Fruit fly (Drosophila melanogaster) whole organism, embryonic: ENCODE data around the gene Gel.
A peak's percentile ranks its signal among the peaks of the same experiment; 100 is the strongest.

Source experiments
- Atf-2 ChIP-seq: fragments of 200-800 bp; sonication (Bioruptor generic); optimal IDR thresholded peaks from 2 replicates; lab custom pipeline; 2016; ENCODE audit warnings: missing biosample characterization, missing genetic modification characterization
- Atf6 ChIP-seq: fragments of 200-800 bp; sonication (Bioruptor generic); IDR thresholded peaks from 2 replicates; pipeline ENCODE4 v1.3.6; 2022; ENCODE audit warnings: missing biosample characterization, missing genetic modification characterization
- Bgb ChIP-seq: fragments of 200-800 bp; sonication (Bioruptor generic); IDR thresholded peaks from 2 replicates; pipeline ENCODE4 v1.3.6; 2022; ENCODE audit warnings: missing biosample characterization, missing genetic modification characterization; ENCODE audit not compliant: partially characterized antibody
- Blimp-1 ChIP-seq: fragments of 200-800 bp; sonication (Bioruptor generic); optimal IDR thresholded peaks from 3 replicates; lab custom pipeline; 2018; ENCODE audit warnings: missing biosample characterization, missing genetic modification characterization, mild to moderate bottlenecking, moderate library complexity, missing genetic modification reagents
- CG11723 ChIP-seq: fragments of 200-800 bp; sonication (Bioruptor generic); optimal IDR thresholded peaks from 2 replicates; lab custom pipeline; 2017; ENCODE audit warnings: missing biosample characterization, mild to moderate bottlenecking, missing genetic modification characterization
- CG15601 ChIP-seq: fragments of 200-800 bp; sonication (Bioruptor generic); optimal IDR thresholded peaks from 3 replicates; lab custom pipeline; 2019; ENCODE audit warnings: missing biosample characterization, mild to moderate bottlenecking, missing genetic modification characterization, moderate library complexity
- CG15696 ChIP-seq: fragments of 200-800 bp; sonication (Bioruptor generic); optimal IDR thresholded peaks from 2 replicates; lab custom pipeline; 2019; ENCODE audit warnings: missing biosample characterization, mild to moderate bottlenecking, missing genetic modification characterization, moderate library complexity
- CG17328 ChIP-seq: fragments of 200-800 bp; sonication (Bioruptor generic); IDR thresholded peaks from 2 replicates; pipeline ENCODE4 v1.3.6; 2022; ENCODE audit warnings: missing biosample characterization, missing genetic modification characterization
- CG18011 ChIP-seq: fragments of 200-800 bp; sonication (Bioruptor generic); optimal IDR thresholded peaks from 2 replicates; lab custom pipeline; 2017; ENCODE audit warnings: missing biosample characterization, missing genetic modification characterization, mild to moderate bottlenecking, moderate library complexity, missing genotype
- CG18599 ChIP-seq: fragments of 200-800 bp; sonication (Bioruptor generic); optimal IDR thresholded peaks from 3 replicates; lab custom pipeline; 2017; ENCODE audit warnings: missing biosample characterization, missing genetic modification characterization, mild to moderate bottlenecking, moderate library complexity, missing genetic modification reagents
- CG31365 ChIP-seq: fragments of 200-800 bp; sonication (Bioruptor generic); optimal IDR thresholded peaks from 2 replicates; lab custom pipeline; 2018; ENCODE audit warnings: missing biosample characterization, mild to moderate bottlenecking, missing genetic modification characterization
- CG34376 ChIP-seq: fragments of 200-800 bp; sonication (Bioruptor generic); optimal IDR thresholded peaks from 2 replicates; lab custom pipeline; 2018; ENCODE audit warnings: missing biosample characterization, mild to moderate bottlenecking, missing genetic modification characterization
- CG3995 ChIP-seq: fragments of 200-800 bp; sonication (Bioruptor generic); optimal IDR thresholded peaks from 3 replicates; lab custom pipeline; 2016; ENCODE audit warnings: missing biosample characterization, missing genetic modification characterization
- CG4617 ChIP-seq: fragments of 200-800 bp; sonication (Bioruptor generic); optimal IDR thresholded peaks from 3 replicates; lab custom pipeline; 2016; ENCODE audit warnings: missing biosample characterization, missing genetic modification characterization, borderline replicate concordance
- CG4730 ChIP-seq: fragments of 200-800 bp; sonication (Bioruptor generic); IDR thresholded peaks from 2 replicates; pipeline ENCODE4 v1.3.6; 2022; ENCODE audit warnings: missing biosample characterization, missing genetic modification characterization
- CG4854 ChIP-seq: fragments of 200-800 bp; sonication (Bioruptor generic); optimal IDR thresholded peaks from 2 replicates; lab custom pipeline; 2016; ENCODE audit warnings: missing biosample characterization, missing genetic modification characterization, inconsistent platforms
- CG6254 ChIP-seq: fragments of 200-800 bp; sonication (Bioruptor generic); optimal IDR thresholded peaks from 3 replicates; lab custom pipeline; 2017; ENCODE audit warnings: mild to moderate bottlenecking, missing biosample characterization, missing genetic modification reagents, missing genetic modification characterization
- CG6813 ChIP-seq: fragments of 200-800 bp; sonication (Bioruptor generic); optimal IDR thresholded peaks from 2 replicates; lab custom pipeline; 2017; ENCODE audit warnings: missing biosample characterization, missing genetic modification characterization, mild to moderate bottlenecking, moderate library complexity, missing genetic modification reagents
- CG7372 ChIP-seq: fragments of 200-800 bp; sonication (Bioruptor generic); IDR thresholded peaks from 2 replicates; pipeline ENCODE4 v1.3.6; 2022; ENCODE audit warnings: missing biosample characterization, missing genetic modification characterization
- CG7786 ChIP-seq: fragments of 200-800 bp; sonication (Bioruptor generic); optimal IDR thresholded peaks from 2 replicates; lab custom pipeline; 2016; ENCODE audit warnings: missing biosample characterization, missing genetic modification characterization
- CG8089 ChIP-seq: fragments of 200-800 bp; sonication (Bioruptor generic); optimal IDR thresholded peaks from 3 replicates; lab custom pipeline; 2016; ENCODE audit warnings: missing biosample characterization, missing genetic modification characterization
- CG8765 ChIP-seq: fragments of 200-800 bp; sonication (Bioruptor generic); IDR thresholded peaks from 2 replicates; pipeline ENCODE4 v1.3.6; 2022; ENCODE audit warnings: missing biosample characterization, missing genetic modification characterization
- CG9727 ChIP-seq: fragments of 200-800 bp; sonication (Bioruptor generic); optimal IDR thresholded peaks from 3 replicates; lab custom pipeline; 2017; ENCODE audit warnings: missing biosample characterization, mild to moderate bottlenecking, missing genetic modification characterization
- CG9797 ChIP-seq: fragments of 200-800 bp; sonication (Bioruptor generic); optimal IDR thresholded peaks from 3 replicates; lab custom pipeline; 2018; ENCODE audit warnings: missing biosample characterization, mild to moderate bottlenecking, missing genetic modification characterization
- D19B ChIP-seq: fragments of 200-800 bp; sonication (Bioruptor generic); optimal IDR thresholded peaks from 2 replicates; lab custom pipeline; 2017; ENCODE audit warnings: missing biosample characterization, mild to moderate bottlenecking, missing genetic modification characterization
- Dbx ChIP-seq: fragments of 200-800 bp; sonication (Bioruptor generic); IDR thresholded peaks from 3 replicates; pipeline ENCODE4 v1.3.6; 2022; ENCODE audit warnings: missing biosample characterization, missing genetic modification characterization
- Elba2 ChIP-seq: fragments of 200-800 bp; sonication (Bioruptor generic); optimal IDR thresholded peaks from 3 replicates; lab custom pipeline; 2016; ENCODE audit warnings: missing biosample characterization, missing genetic modification characterization
- Fer2 ChIP-seq: fragments of 200-800 bp; sonication (Bioruptor generic); optimal IDR thresholded peaks from 2 replicates; lab custom pipeline; 2018; ENCODE audit warnings: missing biosample characterization, mild to moderate bottlenecking, missing genetic modification characterization, moderate library complexity
- GATAe ChIP-seq: fragments of 200-800 bp; sonication (Bioruptor generic); conservative IDR thresholded peaks from 2 replicates; pipeline ENCODE4 v1.3.6; 2022; ENCODE audit warnings: missing biosample characterization, missing genetic modification characterization
- Gsc ChIP-seq: fragments of 200-800 bp; sonication (Bioruptor generic); IDR thresholded peaks from 2 replicates; pipeline ENCODE4 v1.3.6; 2022; ENCODE audit warnings: missing biosample characterization, missing genetic modification characterization
- Hand ChIP-seq: fragments of 200-800 bp; sonication (Bioruptor generic); optimal IDR thresholded peaks from 2 replicates; lab custom pipeline; 2017; ENCODE audit warnings: mild to moderate bottlenecking, missing biosample characterization, missing genetic modification reagents, missing genetic modification characterization
- Lhr ChIP-seq: fragments of 200-800 bp; sonication (Bioruptor generic); optimal IDR thresholded peaks from 3 replicates; lab custom pipeline; 2017; ENCODE audit warnings: mild to moderate bottlenecking, missing biosample characterization, missing genetic modification reagents, missing genetic modification characterization
- Lim3 ChIP-seq: fragments of 200-800 bp; sonication (Bioruptor generic); IDR thresholded peaks from 2 replicates; pipeline ENCODE4 v1.3.6; 2022; ENCODE audit warnings: missing biosample characterization, missing genetic modification characterization
- Max ChIP-seq: fragments of 200-800 bp; sonication (Bioruptor generic); optimal IDR thresholded peaks from 2 replicates; lab custom pipeline; 2016; ENCODE audit warnings: missing biosample characterization, mild to moderate bottlenecking, missing genetic modification characterization
- Sry-δ ChIP-seq: fragments of 200-800 bp; sonication (Bioruptor generic); optimal IDR thresholded peaks from 2 replicates; lab custom pipeline; 2016; ENCODE audit warnings: missing biosample characterization, missing genetic modification characterization
- Ssrp ChIP-seq: fragments of 200-800 bp; sonication (Bioruptor generic); optimal IDR thresholded peaks from 2 replicates; lab custom pipeline; 2018; ENCODE audit warnings: missing biosample characterization, mild to moderate bottlenecking, missing genetic modification characterization, moderate library complexity
- ara ChIP-seq: fragments of 200-800 bp; sonication (Bioruptor generic); IDR thresholded peaks from 2 replicates; pipeline ENCODE4 v1.3.6; 2022; ENCODE audit warnings: missing biosample characterization, missing genetic modification characterization
- ato ChIP-seq: fragments of 200-800 bp; sonication (Bioruptor generic); IDR thresholded peaks from 2 replicates; pipeline ENCODE4 v1.3.6; 2022; ENCODE audit warnings: missing biosample characterization, missing genetic modification characterization; ENCODE audit not compliant: partially characterized antibody
- bigmax ChIP-seq: fragments of 200-800 bp; sonication (Bioruptor generic); optimal IDR thresholded peaks from 2 replicates; lab custom pipeline; 2018; ENCODE audit warnings: missing biosample characterization, mild to moderate bottlenecking, missing genetic modification characterization
- chm ChIP-seq: fragments of 200-800 bp; sonication (Bioruptor generic); IDR thresholded peaks from 2 replicates; pipeline ENCODE4 v1.3.6; 2022; ENCODE audit warnings: missing biosample characterization, missing genetic modification characterization
- disco-r ChIP-seq: fragments of 200-800 bp; sonication (Bioruptor generic); optimal IDR thresholded peaks from 2 replicates; lab custom pipeline; 2016; ENCODE audit warnings: missing biosample characterization, missing genetic modification characterization
- ftz-f1 ChIP-seq: fragments of 200-800 bp; sonication (Bioruptor generic); optimal IDR thresholded peaks from 2 replicates; lab custom pipeline; 2016; ENCODE audit warnings: missing biosample characterization, missing genetic modification characterization
- lbe ChIP-seq: fragments of 200-800 bp; sonication (Bioruptor generic); optimal IDR thresholded peaks from 2 replicates; lab custom pipeline; 2016; ENCODE audit warnings: missing biosample characterization, mild to moderate bottlenecking, missing genetic modification characterization
- maf-S ChIP-seq: fragments of 200-800 bp; sonication (Bioruptor generic); optimal IDR thresholded peaks from 2 replicates; lab custom pipeline; 2016; ENCODE audit warnings: missing biosample characterization, missing genetic modification characterization
- pum ChIP-seq: fragments of 200-800 bp; sonication (Bioruptor generic); optimal IDR thresholded peaks from 2 replicates; lab custom pipeline; 2016; ENCODE audit warnings: missing biosample characterization, missing genetic modification characterization
- tna ChIP-seq: fragments of 200-800 bp; sonication (Bioruptor generic); IDR thresholded peaks from 2 replicates; pipeline ENCODE4 v1.3.6; 2022; ENCODE audit warnings: missing biosample characterization, missing genetic modification characterization; ENCODE audit not compliant: partially characterized antibody
- trem ChIP-seq: fragments of 200-800 bp; optimal IDR thresholded peaks from 3 replicates; lab custom pipeline; 2019; ENCODE audit warnings: missing biosample characterization, mild to moderate bottlenecking, missing genetic modification characterization, moderate library complexity
- ttk ChIP-seq: fragments of 200-800 bp; sonication (Bioruptor generic); IDR thresholded peaks from 2 replicates; pipeline ENCODE4 v2.1.2; 2022; ENCODE audit warnings: missing biosample characterization, missing genetic modification characterization
- tx ChIP-seq: fragments of 200-800 bp; sonication (Bioruptor generic); optimal IDR thresholded peaks from 2 replicates; lab custom pipeline; 2016; ENCODE audit warnings: missing biosample characterization, missing genetic modification characterization
- vfl ChIP-seq: fragments of 200-800 bp; sonication (Bioruptor generic); optimal IDR thresholded peaks from 2 replicates; lab custom pipeline; 2016; ENCODE audit warnings: missing biosample characterization, missing genetic modification characterization

The Gel gene

dm6 chr3R:4214038-4214437 lies 21.0 kb upstream of the Gel start (continued):
- TF ChIP-seq Max (GFP tag; lab: Kevin White, UChicago): peak; percentile 40
- peak; percentile 72; the same call in 1 of the 2 replicates for TF ChIP-seq Atf6
- peak; percentile 51; the same call in 1 of the 3 replicates for TF ChIP-seq Dbx (GFP tag; lab: Robert Waterston, UW)
- TF ChIP-seq bigmax (GFP tag; lab: Kevin White, UChicago): no peak
- TF ChIP-seq CG11723: peak; percentile 69
- peak; percentile 31 for TF ChIP-seq trem (tag; lab: Kevin White, UChicago)
- TF ChIP-seq CG6813 (GFP tag; lab: Kevin White, UChicago): peak; percentile 63
- peak; percentile 53; the same call in 1 of the 2 replicates for TF ChIP-seq Lim3 (GFP tag; lab: Robert Waterston, UW)
- peak; percentile 65 for TF ChIP-seq CG7786 (GFP tag; lab: Kevin White, UChicago)
- TF ChIP-seq Atf-2 (GFP tag; lab: Kevin White, UChicago): peak; percentile 59
- peak; percentile 86 for TF ChIP-seq CG17328 (GFP tag; lab: Robert Waterston, UW)
- TF ChIP-seq ftz-f1 (GFP tag; lab: Kevin White, UChicago): no peak
- TF ChIP-seq CG6254: peak; percentile 60
- peak; percentile 6 for TF ChIP-seq CG4617 (GFP tag; lab: Kevin White, UChicago)
- peak; percentile 79 for TF ChIP-seq Gsc (GFP tag; lab: Robert Waterston, UW)
- TF ChIP-seq lbe (GFP tag; lab: Kevin White, UChicago): no peak
- peak; percentile 75 for TF ChIP-seq CG4730 (GFP tag; lab: Robert Waterston, UW)
- TF ChIP-seq CG34376 (GFP tag; lab: Kevin White, UChicago): no peak
- peak; percentile 33; the same call in 1 of the 2 replicates for TF ChIP-seq GATAe
- no peak for TF ChIP-seq CG9797 (GFP tag; lab: Kevin White, UChicago)
- no peak for TF ChIP-seq ato (GFP tag; lab: Robert Waterston, UW)
- no peak for TF ChIP-seq Bgb (GFP tag; lab: Robert Waterston, UW)
- TF ChIP-seq maf-S (GFP tag; lab: Kevin White, UChicago): peak; percentile 46
- TF ChIP-seq CG4854: peak; percentile 8
- TF ChIP-seq pum (GFP tag; lab: Kevin White, UChicago): peak; percentile 76
- TF ChIP-seq tx (GFP tag; lab: Kevin White, UChicago): peak; percentile 57
- peak; percentile 85 for TF ChIP-seq CG7372 (GFP tag; lab: Robert Waterston, UW)
- peak; percentile 69 for TF ChIP-seq Ssrp (tag; lab: Kevin White, UChicago)
- no peak for TF ChIP-seq vfl (GFP tag; lab: Kevin White, UChicago)
- TF ChIP-seq Sry-δ (GFP tag; lab: Kevin White, UChicago): peak; percentile 40
- peak; percentile 84 for TF ChIP-seq ara (GFP tag; lab: Robert Waterston, UW)
- TF ChIP-seq CG15696 (tag; lab: Kevin White, UChicago): no peak
- TF ChIP-seq D19B (GFP tag; lab: Kevin White, UChicago): no peak
- peak; percentile 77 for TF ChIP-seq CG8089 (GFP tag; lab: Kevin White, UChicago)
- TF ChIP-seq Hand (GFP tag; lab: Kevin White, UChicago): no peak
- TF ChIP-seq CG31365 (tag; lab: Kevin White, UChicago): peak; percentile 31
- no peak for TF ChIP-seq tna (GFP tag; lab: Robert Waterston, UW)
- peak; percentile 18 for TF ChIP-seq CG18011 (GFP tag; lab: Kevin White, UChicago)
- TF ChIP-seq CG18599 (GFP tag; lab: Kevin White, UChicago): peak; percentile 80
- peak; percentile 16; the same call in 1 of the 2 replicates for TF ChIP-seq CG8765
- TF ChIP-seq disco-r (GFP tag; lab: Kevin White, UChicago): peak; percentile 11
- TF ChIP-seq CG15601 (tag; lab: Kevin White, UChicago): peak; percentile 29
- TF ChIP-seq Elba2: no peak
- peak; percentile 29 for TF ChIP-seq Lhr (GFP tag; lab: Kevin White, UChicago)
- peak; percentile 63 for TF ChIP-seq Blimp-1 (GFP tag; lab: Kevin White, UChicago)
- TF ChIP-seq CG3995 (GFP tag; lab: Kevin White, UChicago): no peak
- peak; percentile 50; the same call in 1 of the 2 replicates for TF ChIP-seq chm
- TF ChIP-seq Fer2: no peak
- peak; percentile 94 for TF ChIP-seq ttk (GFP tag; lab: Robert Waterston, UW)
- TF ChIP-seq CG9727: peak; percentile 47
